Worm (Caenorhabditis elegans) whole organism, young adult: Measurements from ENCODE around the gene pek-1.

Experiments used
- F10E7.11 ChIP-seq: sonication (generic microtip); optimal IDR thresholded peaks from 2 replicates; lab custom pipeline; 2017; ENCODE audit warnings: mild to moderate bottlenecking, missing genetic modification characterization, moderate library complexity, missing compliant biosample characterization
- F49E8.2 ChIP-seq: sonication (generic microtip); optimal IDR thresholded peaks from 3 replicates; lab custom pipeline; 2017; ENCODE audit warnings: missing genetic modification characterization, mild to moderate bottlenecking, missing compliant biosample characterization, antibody characterized with exemption, moderate library complexity; ENCODE audit not compliant: insufficient read depth
- F55B11.4 ChIP-seq: sonication (generic microtip); optimal IDR thresholded peaks from 2 replicates; lab custom pipeline; 2016; ENCODE audit warnings: missing compliant biosample characterization, missing genetic modification characterization, borderline replicate concordance; ENCODE audit not compliant: insufficient read depth
- F57A8.1 ChIP-seq: fragments of 200-800 bp; sonication (Bioruptor generic); optimal IDR thresholded peaks from 2 replicates; lab custom pipeline; 2018; ENCODE audit warnings: mild to moderate bottlenecking, missing genetic modification characterization, moderate library complexity, missing compliant biosample characterization
- K12H6.12 ChIP-seq: fragments of 200-800 bp; sonication (Bioruptor generic); optimal IDR thresholded peaks from 2 replicates; lab custom pipeline; 2018; ENCODE audit warnings: mild to moderate bottlenecking, missing genetic modification characterization, missing compliant biosample characterization
- Y53G8AR.9 ChIP-seq: fragments of 200-800 bp; sonication (Bioruptor generic); conservative IDR thresholded peaks from 2 replicates; pipeline ENCODE4 v1.3.6; 2022; ENCODE audit warnings: missing genetic modification reagents, missing genetic modification characterization, missing compliant biosample characterization
- Y95B8A.8 ChIP-seq: fragments of 200-800 bp; sonication (Bioruptor generic); IDR thresholded peaks from 2 replicates; pipeline ENCODE4 v1.3.6; 2022; ENCODE audit warnings: missing genetic modification reagents, missing genetic modification characterization, missing compliant biosample characterization
- aptf-2 ChIP-seq: fragments of 200-800 bp; sonication (Bioruptor generic); conservative IDR thresholded peaks from 2 replicates; pipeline ENCODE4 v1.3.6; 2022; ENCODE audit warnings: missing genetic modification reagents, missing genetic modification characterization, missing compliant biosample characterization
- aptf-3 ChIP-seq: fragments of 200-800 bp; sonication (Bioruptor generic); IDR thresholded peaks from 2 replicates; pipeline ENCODE4 v1.3.6; 2022; ENCODE audit warnings: missing genetic modification characterization, missing compliant biosample characterization
- ceh-40 ChIP-seq: fragments of 200-800 bp; sonication (Bioruptor generic); IDR thresholded peaks from 2 replicates; pipeline ENCODE4 v1.3.6; 2022; ENCODE audit warnings: missing genetic modification characterization, missing compliant biosample characterization
- chd-7 ChIP-seq: sonication (generic microtip); optimal IDR thresholded peaks from 2 replicates; lab custom pipeline; 2016; ENCODE audit warnings: mild to moderate bottlenecking, missing genetic modification characterization, moderate library complexity, missing compliant biosample characterization
- egl-44 ChIP-seq: fragments of 200-800 bp; sonication (Bioruptor generic); IDR thresholded peaks from 2 replicates; pipeline ENCODE4 v1.3.6; 2022; ENCODE audit warnings: missing genetic modification reagents, missing genetic modification characterization, missing compliant biosample characterization
- ets-4 ChIP-seq: fragments of 200-800 bp; sonication (Bioruptor generic); optimal IDR thresholded peaks from 2 replicates; lab custom pipeline; 2018; ENCODE audit warnings: mild to moderate bottlenecking, missing genetic modification characterization, missing compliant biosample characterization
- hlh-12 ChIP-seq: sonication (generic microtip); optimal IDR thresholded peaks from 2 replicates; lab custom pipeline; 2016; ENCODE audit warnings: missing genetic modification characterization, missing compliant biosample characterization
- lag-1 ChIP-seq: fragments of 200-800 bp; sonication (Bioruptor generic); IDR thresholded peaks from 2 replicates; pipeline ENCODE4 v1.3.6; 2022; ENCODE audit warnings: missing genetic modification reagents, missing genetic modification characterization, missing compliant biosample characterization
- let-607 ChIP-seq, 2 experiments: fragments of 200-800 bp in 1 of 2; sonication (Bioruptor generic) in 1 of 2; sonication (generic microtip) in 1 of 2; optimal IDR thresholded peaks; 2 replicates each; lab custom pipeline; 2016 to 2018; ENCODE audit warnings: mild to moderate bottlenecking in 2 of 2, missing compliant biosample characterization in 2 of 2, missing genetic modification characterization in 2 of 2, moderate library complexity in 2 of 2, missing genotype in 1 of 2
- lin-54 ChIP-seq: fragments of 200-800 bp; sonication (Bioruptor generic); optimal IDR thresholded peaks from 2 replicates; lab custom pipeline; 2018; ENCODE audit warnings: mild to moderate bottlenecking, missing genetic modification characterization, missing compliant biosample characterization
- lsl-1 ChIP-seq: fragments of 200-800 bp; sonication (Bioruptor generic); optimal IDR thresholded peaks from 2 replicates; lab custom pipeline; 2018; ENCODE audit warnings: mild to moderate bottlenecking, missing genetic modification characterization, moderate library complexity, missing compliant biosample characterization
- lsy-27 ChIP-seq: sonication (generic microtip); optimal IDR thresholded peaks from 2 replicates; lab custom pipeline; 2017; ENCODE audit warnings: missing genetic modification characterization, mild to moderate bottlenecking, missing compliant biosample characterization, antibody characterized with exemption, missing genotype, borderline replicate concordance; ENCODE audit not compliant: insufficient read depth
- madf-10 ChIP-seq: sonication (generic microtip); optimal IDR thresholded peaks from 2 replicates; lab custom pipeline; 2016; ENCODE audit warnings: mild to moderate bottlenecking, missing genetic modification characterization, missing compliant biosample characterization
- nfya-2 ChIP-seq: fragments of 200-800 bp; sonication (Bioruptor generic); IDR thresholded peaks from 2 replicates; pipeline ENCODE4 v1.3.6; 2022; ENCODE audit warnings: missing genetic modification reagents, missing genetic modification characterization, missing compliant biosample characterization
- nfyb-1 ChIP-seq: fragments of 200-800 bp; sonication (Bioruptor generic); IDR thresholded peaks from 2 replicates; pipeline ENCODE4 v1.3.6; 2022; ENCODE audit warnings: missing genetic modification reagents, missing genetic modification characterization, missing compliant biosample characterization
- nhr-27 ChIP-seq: fragments of 200-800 bp; sonication (Bioruptor generic); optimal IDR thresholded peaks from 2 replicates; lab custom pipeline; 2018; ENCODE audit warnings: mild to moderate bottlenecking, missing genetic modification characterization, moderate library complexity, missing compliant biosample characterization
- nhr-80 ChIP-seq: sonication (generic microtip); optimal IDR thresholded peaks from 2 replicates; lab custom pipeline; 2016; ENCODE audit warnings: missing genetic modification characterization, missing compliant biosample characterization
- pbrm-1 ChIP-seq: fragments of 200-800 bp; sonication (Bioruptor generic); IDR thresholded peaks from 2 replicates; pipeline ENCODE4 v1.3.6; 2022; ENCODE audit warnings: missing genetic modification reagents, missing genetic modification characterization, missing compliant biosample characterization
- rec-8 ChIP-seq, 2 experiments: sonication (generic microtip); optimal IDR thresholded peaks; 2 replicates each; lab custom pipeline; 2016; ENCODE audit warnings: mild to moderate bottlenecking in 2 of 2, missing genetic modification characterization in 2 of 2, missing genetic modification reagents in 2 of 2, missing genotype in 2 of 2, missing biosample characterization in 1 of 2, missing compliant biosample characterization in 1 of 2, moderate library complexity in 1 of 2
- sea-2 ChIP-seq: fragments of 200-800 bp; sonication (Bioruptor generic); IDR thresholded peaks from 2 replicates; pipeline ENCODE4 v1.3.6; 2022; ENCODE audit warnings: missing genetic modification characterization, missing compliant biosample characterization
- snpc-1.1 ChIP-seq: sonication (generic microtip); optimal IDR thresholded peaks from 2 replicates; lab custom pipeline; 2017; ENCODE audit warnings: missing genetic modification characterization, mild to moderate bottlenecking, missing compliant biosample characterization, antibody characterized with exemption, moderate library complexity, missing genotype, missing genetic modification reagents; ENCODE audit not compliant: insufficient read depth
- somi-1 ChIP-seq: fragments of 200-800 bp; sonication (Bioruptor generic); optimal IDR thresholded peaks from 2 replicates; lab custom pipeline; 2018; ENCODE audit warnings: mild to moderate bottlenecking, missing genetic modification characterization, missing compliant biosample characterization
- sptf-2 ChIP-seq: fragments of 200-800 bp; sonication (Bioruptor generic); optimal IDR thresholded peaks from 2 replicates; lab custom pipeline; 2018; ENCODE audit warnings: mild to moderate bottlenecking, missing genetic modification characterization, missing compliant biosample characterization
- unc-62 ChIP-seq: fragments of 150-350 bp; optimal IDR thresholded peaks from 2 replicates; lab custom pipeline; 2014; ENCODE audit warnings: missing biosample characterization, missing genetic modification reagents, missing genetic modification characterization
- ztf-6 ChIP-seq: fragments of 200-800 bp; sonication (Bioruptor generic); IDR thresholded peaks from 2 replicates; pipeline ENCODE4 v1.3.6; 2022; ENCODE audit warnings: missing genetic modification reagents, missing genetic modification characterization, missing compliant biosample characterization

Gene pek-1

ce11 chrX:11379135-11379781 lies 35.4 kb downstream of the pek-1 start:
- no peak for TF ChIP-seq F10E7.11 (tag; lab: Kevin White, UChicago)
- no peak for TF ChIP-seq Y53G8AR.9 (GFP tag; lab: Robert Waterston, UW)
- no peak for TF ChIP-seq madf-10 (tag; lab: Kevin White, UChicago)
- peak; percentile 20 for TF ChIP-seq sptf-2
- no peak for TF ChIP-seq aptf-3 (GFP tag; lab: Robert Waterston, UW)
- no peak for TF ChIP-seq lsy-27
- no peak for TF ChIP-seq nhr-27 (tag; lab: Kevin White, UChicago)
- TF ChIP-seq F57A8.1 = no peak
- peak; percentile 40 for TF ChIP-seq K12H6.12 (tag; lab: Kevin White, UChicago)
- no peak for TF ChIP-seq snpc-1.1 (tag; lab: Kevin White, UChicago)
- no peak for TF ChIP-seq aptf-2 (GFP tag; lab: Robert Waterston, UW)
- TF ChIP-seq, all 124 proteins: peak for 2

- no peak for TF ChIP-seq ztf-6
- no peak for TF ChIP-seq pbrm-1 (GFP tag; lab: Robert Waterston, UW)
- no peak for TF ChIP-seq F49E8.2 (tag; lab: Kevin White, UChicago)
- TF ChIP-seq Y95B8A.8 (GFP tag; lab: Robert Waterston, UW) = no peak
- TF ChIP-seq rec-8 (tag; optimal IDR thresholded peaks at IDR 0.05; lab: Kevin White, UChicago) = no peak
- no peak for TF ChIP-seq nfya-2 (GFP tag; lab: Robert Waterston, UW)
- no peak for TF ChIP-seq lag-1 (GFP tag; lab: Robert Waterston, UW)
- TF ChIP-seq nfyb-1 (GFP tag; lab: Robert Waterston, UW) = no peak
- TF ChIP-seq hlh-12 = no peak
- TF ChIP-seq sea-2 (GFP tag; lab: Robert Waterston, UW) = no peak
- no peak for TF ChIP-seq egl-44 (GFP tag; lab: Robert Waterston, UW)
- TF ChIP-seq F55B11.4 (tag; lab: Kevin White, UChicago) = no peak
- TF ChIP-seq, all 124 proteins: peak for 0
Measured at ce11 chrX:11377370-11377769, 37.3 kb downstream of the pek-1 start, which contains the start of gene tni-1. TSS of gene tni-1 (minus strand) at chrX:11377470.

- TF ChIP-seq lin-54 (GFP tag; lab: Kevin White, UChicago) (no peak), nhr-27 (tag; lab: Kevin White, UChicago) (no peak), somi-1 (no peak), ceh-40 (GFP tag; lab: Robert Waterston, UW) (no peak), nfyb-1 (GFP tag; lab: Robert Waterston, UW) (no peak), chd-7 (no peak)
- TF ChIP-seq, all 124 proteins: peak for 0
Measured at ce11 chrX:11375509-11375908, 39.2 kb downstream of the pek-1 start, which contains the start of gene F42E11.3. TSS of gene F42E11.3 (minus strand) at chrX:11375609.

ce11 chrX:11370090-11370489 lies 44.6 kb downstream of the pek-1 start:
- TF ChIP-seq nhr-80 (tag; lab: Kevin White, UChicago) (peak; percentile 55), unc-62 (GFP tag; lab: Kevin White, UChicago) (no peak), ets-4 (no peak), let-607 (tag; optimal IDR thresholded peaks at IDR 0.05; lab: Kevin White, UChicago) (peak in 1 of 2 experiments; percentile 39), lsl-1 (no peak)
- TF ChIP-seq, all 124 proteins: peak for 2
